Worm (Caenorhabditis elegans) whole organism, young adult: ENCODE data around the gene nhr-230.

Experiments
- B0035.1 ChIP-seq: sonication (generic microtip); optimal IDR thresholded peaks from 2 replicates; lab custom pipeline; 2016; ENCODE audit warnings: missing genetic modification characterization, mild to moderate bottlenecking, missing compliant biosample characterization, missing genotype, missing genetic modification reagents
- C06A6.2 ChIP-seq: fragments of 200-800 bp; sonication (Bioruptor generic); conservative IDR thresholded peaks from 2 replicates; pipeline ENCODE4 v1.3.6; 2022; ENCODE audit warnings: missing genetic modification characterization, missing compliant biosample characterization
- F49E8.2 ChIP-seq: sonication (generic microtip); optimal IDR thresholded peaks from 3 replicates; lab custom pipeline; 2017; ENCODE audit warnings: missing genetic modification characterization, mild to moderate bottlenecking, missing compliant biosample characterization, antibody characterized with exemption, moderate library complexity; ENCODE audit not compliant: insufficient read depth
- F52B5.7 ChIP-seq: sonication (generic microtip); optimal IDR thresholded peaks from 2 replicates; lab custom pipeline; 2016; ENCODE audit warnings: mild to moderate bottlenecking, missing genetic modification characterization, missing compliant biosample characterization
- K11D2.4 ChIP-seq: fragments of 200-800 bp; sonication (Bioruptor generic); IDR thresholded peaks from 2 replicates; pipeline ENCODE4 v1.3.6; 2022; ENCODE audit warnings: missing genetic modification reagents, missing genetic modification characterization, missing compliant biosample characterization
- cebp-2 ChIP-seq: fragments of 200-800 bp; sonication (Bioruptor generic); IDR thresholded peaks from 2 replicates; pipeline ENCODE4 v1.3.6; 2022; ENCODE audit warnings: missing genetic modification characterization, missing compliant biosample characterization
- ceh-100 ChIP-seq: fragments of 200-800 bp; sonication (Bioruptor generic); IDR thresholded peaks from 2 replicates; pipeline ENCODE4 v1.3.6; 2022; ENCODE audit warnings: missing genetic modification reagents, missing genetic modification characterization, missing compliant biosample characterization
- ceh-40 ChIP-seq: fragments of 200-800 bp; sonication (Bioruptor generic); IDR thresholded peaks from 2 replicates; pipeline ENCODE4 v1.3.6; 2022; ENCODE audit warnings: missing genetic modification characterization, missing compliant biosample characterization
- chd-7 ChIP-seq: sonication (generic microtip); optimal IDR thresholded peaks from 2 replicates; lab custom pipeline; 2016; ENCODE audit warnings: mild to moderate bottlenecking, missing genetic modification characterization, moderate library complexity, missing compliant biosample characterization
- dox-1 ChIP-seq: fragments of 200-800 bp; sonication (Bioruptor generic); IDR thresholded peaks from 2 replicates; pipeline ENCODE4 v1.3.6; 2022; ENCODE audit warnings: missing genetic modification reagents, missing genetic modification characterization, missing compliant biosample characterization
- dpff-1 ChIP-seq: sonication (generic microtip); optimal IDR thresholded peaks from 2 replicates; lab custom pipeline; 2017; ENCODE audit warnings: mild to moderate bottlenecking, missing genetic modification characterization, missing compliant biosample characterization
- egl-18 ChIP-seq: fragments of 200-800 bp; sonication (Bioruptor generic); IDR thresholded peaks from 2 replicates; pipeline ENCODE4 v1.3.6; 2022; ENCODE audit warnings: missing genetic modification reagents, missing genetic modification characterization, missing compliant biosample characterization
- egl-44 ChIP-seq: fragments of 200-800 bp; sonication (Bioruptor generic); IDR thresholded peaks from 2 replicates; pipeline ENCODE4 v1.3.6; 2022; ENCODE audit warnings: missing genetic modification reagents, missing genetic modification characterization, missing compliant biosample characterization
- hmg-20 ChIP-seq: fragments of 200-800 bp; sonication (Bioruptor generic); IDR thresholded peaks from 2 replicates; pipeline ENCODE4 v1.3.6; 2022; ENCODE audit warnings: missing genetic modification reagents, missing genetic modification characterization, missing compliant biosample characterization
- hrde-1 ChIP-seq: sonication (generic microtip); optimal IDR thresholded peaks from 2 replicates; lab custom pipeline; 2016; ENCODE audit warnings: missing genetic modification characterization, mild to moderate bottlenecking, missing compliant biosample characterization, moderate library complexity, missing genotype, missing genetic modification reagents, borderline replicate concordance
- lag-1 ChIP-seq: fragments of 200-800 bp; sonication (Bioruptor generic); IDR thresholded peaks from 2 replicates; pipeline ENCODE4 v1.3.6; 2022; ENCODE audit warnings: missing genetic modification reagents, missing genetic modification characterization, missing compliant biosample characterization
- lin-54 ChIP-seq: fragments of 200-800 bp; sonication (Bioruptor generic); optimal IDR thresholded peaks from 2 replicates; lab custom pipeline; 2018; ENCODE audit warnings: mild to moderate bottlenecking, missing genetic modification characterization, missing compliant biosample characterization
- madf-8 ChIP-seq: fragments of 200-800 bp; sonication (Bioruptor generic); conservative IDR thresholded peaks from 2 replicates; pipeline ENCODE4 v1.3.6; 2022; ENCODE audit warnings: missing genetic modification reagents, missing genetic modification characterization, missing compliant biosample characterization
- mcd-1 ChIP-seq: fragments of 200-800 bp; sonication (Bioruptor generic); IDR thresholded peaks from 2 replicates; pipeline ENCODE4 v1.3.6; 2022; ENCODE audit warnings: missing genetic modification reagents, missing genetic modification characterization, missing compliant biosample characterization
- mxl-1 ChIP-seq: sonication (generic microtip); optimal IDR thresholded peaks from 2 replicates; lab custom pipeline; 2016; ENCODE audit warnings: missing genetic modification characterization, missing compliant biosample characterization
- nfya-1 ChIP-seq: sonication (generic microtip); optimal IDR thresholded peaks from 2 replicates; lab custom pipeline; 2017; ENCODE audit warnings: antibody characterized with exemption, missing compliant biosample characterization, missing genetic modification characterization, borderline replicate concordance; ENCODE audit not compliant: insufficient read depth
- nfyb-1 ChIP-seq: fragments of 200-800 bp; sonication (Bioruptor generic); IDR thresholded peaks from 2 replicates; pipeline ENCODE4 v1.3.6; 2022; ENCODE audit warnings: missing genetic modification reagents, missing genetic modification characterization, missing compliant biosample characterization
- nhr-179 ChIP-seq: sonication (generic microtip); optimal IDR thresholded peaks from 2 replicates; lab custom pipeline; 2016; ENCODE audit warnings: mild to moderate bottlenecking, missing genetic modification characterization, missing compliant biosample characterization
- nhr-80 ChIP-seq: sonication (generic microtip); optimal IDR thresholded peaks from 2 replicates; lab custom pipeline; 2016; ENCODE audit warnings: missing genetic modification characterization, missing compliant biosample characterization
- nhr-90 ChIP-seq: sonication (generic microtip); optimal IDR thresholded peaks from 2 replicates; lab custom pipeline; 2016; ENCODE audit warnings: missing genotype, mild to moderate bottlenecking, missing genetic modification characterization, missing compliant biosample characterization
- repo-1 ChIP-seq: sonication (generic microtip); optimal IDR thresholded peaks from 2 replicates; lab custom pipeline; 2017; ENCODE audit warnings: mild to moderate bottlenecking, missing genetic modification characterization, missing compliant biosample characterization
- sdz-38 ChIP-seq: sonication (generic microtip); optimal IDR thresholded peaks from 2 replicates; lab custom pipeline; 2016; ENCODE audit warnings: missing genotype, missing genetic modification characterization, missing compliant biosample characterization
- sea-2 ChIP-seq: fragments of 200-800 bp; sonication (Bioruptor generic); IDR thresholded peaks from 2 replicates; pipeline ENCODE4 v1.3.6; 2022; ENCODE audit warnings: missing genetic modification characterization, missing compliant biosample characterization
- snpc-1.1 ChIP-seq: sonication (generic microtip); optimal IDR thresholded peaks from 2 replicates; lab custom pipeline; 2017; ENCODE audit warnings: missing genetic modification characterization, mild to moderate bottlenecking, missing compliant biosample characterization, antibody characterized with exemption, moderate library complexity, missing genotype, missing genetic modification reagents; ENCODE audit not compliant: insufficient read depth
- snpc-3.4 ChIP-seq: sonication (generic microtip); optimal IDR thresholded peaks from 2 replicates; lab custom pipeline; 2017; ENCODE audit warnings: missing genetic modification characterization, mild to moderate bottlenecking, missing compliant biosample characterization, antibody characterized with exemption, moderate library complexity, missing genotype, missing genetic modification reagents
- somi-1 ChIP-seq: fragments of 200-800 bp; sonication (Bioruptor generic); optimal IDR thresholded peaks from 2 replicates; lab custom pipeline; 2018; ENCODE audit warnings: mild to moderate bottlenecking, missing genetic modification characterization, missing compliant biosample characterization
- tbp1 ChIP-seq: fragments of 200-800 bp; sonication (Bioruptor generic); optimal IDR thresholded peaks from 2 replicates; lab custom pipeline; 2018; ENCODE audit warnings: mild to moderate bottlenecking, missing genetic modification characterization, missing compliant biosample characterization
- unc-130 ChIP-seq: sonication (generic microtip); optimal IDR thresholded peaks from 2 replicates; lab custom pipeline; 2016; ENCODE audit warnings: missing genetic modification reagents, missing genetic modification characterization, missing compliant biosample characterization

Gene nhr-230

DNA sequence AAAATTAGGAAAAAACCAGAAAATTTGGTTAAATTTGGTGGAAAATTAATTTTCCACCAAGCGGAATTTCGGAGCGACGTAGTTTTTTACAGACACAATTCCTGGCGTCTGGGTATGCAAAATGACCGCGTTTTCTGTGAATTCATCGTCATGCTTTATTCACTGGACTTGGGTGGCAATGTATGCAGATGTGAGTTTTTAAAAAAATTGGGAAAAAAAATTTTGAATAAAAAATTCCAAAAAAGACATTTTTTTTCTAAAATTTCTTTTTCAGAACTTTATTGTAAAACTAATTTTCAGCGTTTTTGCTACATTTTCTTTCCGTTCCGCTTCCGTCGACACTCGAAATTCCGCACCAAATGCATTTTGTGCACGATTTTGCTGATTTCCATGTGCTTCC lies 35.2 kb upstream of the nhr-230 start, which contains the start of gene C54E10.7:
Gene C54E10.7, plus strand, starts transcription at position 301 of the 400 bp plus-strand sequence.
- TF ChIP-seq chd-7 (no peak), nfya-1 (tag; lab: Kevin White, UChicago) (no peak), nhr-90 (tag; lab: Kevin White, UChicago) (no peak), sea-2 (GFP tag; lab: Robert Waterston, UW) (no peak), hrde-1 (tag; lab: Kevin White, UChicago) (no peak), somi-1 (no peak), C06A6.2 (GFP tag; lab: Robert Waterston, UW) (no peak), lin-54 (GFP tag; lab: Kevin White, UChicago) (no peak), F52B5.7 (tag; lab: Kevin White, UChicago) (no peak), snpc-3.4 (tag; lab: Kevin White, UChicago) (no peak), nhr-179 (tag; lab: Kevin White, UChicago) (no peak), sdz-38 (tag; lab: Kevin White, UChicago) (no peak), unc-130 (GFP tag; lab: Kevin White, UChicago) (no peak), nfyb-1 (GFP tag; lab: Robert Waterston, UW) (no peak), madf-8 (GFP tag; lab: Robert Waterston, UW) (no peak), mxl-1 (tag; lab: Kevin White, UChicago) (no peak), egl-44 (no peak), snpc-1.1 (tag; lab: Kevin White, UChicago) (no peak), repo-1 (no peak), hmg-20 (GFP tag; lab: Robert Waterston, UW) (no peak)
- TF ChIP-seq, all 124 proteins: peak for 0

DNA sequence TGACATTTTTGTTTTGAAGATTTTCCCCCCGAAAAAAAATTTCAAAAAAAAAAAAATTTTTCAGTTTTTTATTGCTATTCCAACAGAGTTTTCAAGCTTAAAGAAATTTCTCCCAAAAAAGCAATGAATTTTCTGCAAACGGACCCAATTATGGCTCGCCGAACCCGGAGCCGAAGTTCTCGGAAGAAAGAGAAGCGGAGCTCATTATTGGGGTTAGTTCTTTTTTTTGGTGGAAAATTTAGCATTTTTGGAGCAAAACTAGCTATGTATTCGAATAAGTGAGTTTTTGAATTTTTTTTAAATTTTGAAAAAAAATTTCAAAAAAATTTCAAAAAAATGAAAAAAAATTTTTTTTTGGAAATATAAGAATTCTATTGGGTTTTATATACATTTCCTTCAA lies 26.9 kb upstream of the nhr-230 start, which contains the start of gene ncs-5:
Gene ncs-5, plus strand, starts transcription at position 124 of the 400 bp plus-strand sequence.
- no peak for TF ChIP-seq dox-1 (GFP tag; lab: Robert Waterston, UW)
- TF ChIP-seq K11D2.4 = no peak
- TF ChIP-seq F49E8.2 (tag; lab: Kevin White, UChicago) = no peak
- no peak for TF ChIP-seq egl-18 (GFP tag; lab: Robert Waterston, UW)
- TF ChIP-seq cebp-2 = no peak
- TF ChIP-seq nhr-179 (tag; lab: Kevin White, UChicago) = no peak

- TF ChIP-seq lin-54 (GFP tag; lab: Kevin White, UChicago) (no peak), ceh-40 (GFP tag; lab: Robert Waterston, UW) (no peak), B0035.1 (tag; lab: Kevin White, UChicago) (no peak), mcd-1 (GFP tag; lab: Robert Waterston, UW) (no peak), madf-8 (GFP tag; lab: Robert Waterston, UW) (no peak), ceh-100 (GFP tag; lab: Robert Waterston, UW) (no peak), lag-1 (GFP tag; lab: Robert Waterston, UW) (no peak), dpff-1 (tag; lab: Kevin White, UChicago) (no peak)
Measured at ce11 chrV:18821569-18821968, 25.0 kb upstream of the nhr-230 start.

ce11 chrV:18826445-18826844 lies 20.1 kb upstream of the nhr-230 start:
- TF ChIP-seq nhr-80 (tag; lab: Kevin White, UChicago) (peak; percentile 5), tbp1 (no peak)
